Fruit fly (Drosophila melanogaster): ENCODE results near the gene cpo.

Gene cpo

DNA sequence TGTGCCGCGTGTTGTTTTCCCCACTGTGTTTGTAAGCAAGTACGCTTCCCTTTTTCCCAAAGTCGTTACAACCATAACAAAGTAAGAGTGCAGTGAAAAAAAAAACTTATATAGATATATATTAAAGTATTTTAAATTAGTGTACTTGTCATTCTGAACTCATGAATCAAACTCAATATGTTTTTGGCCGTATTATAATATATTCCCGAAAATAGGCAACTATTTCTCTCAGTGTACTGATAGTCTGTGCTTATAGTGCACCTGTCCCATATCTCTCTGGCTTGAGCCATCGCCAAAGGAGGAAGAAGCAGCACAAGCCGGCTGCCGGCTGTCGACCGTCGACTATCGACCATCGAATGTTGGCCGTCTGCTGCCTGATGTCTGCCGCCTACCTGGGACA lies 21.5 kb downstream of the cpo start (continued):
- peak; percentile 70; the same call in 1 of the 2 replicates for TF ChIP-seq Awh (GFP tag; IDR thresholded peaks at IDR 0.05)
- TF ChIP-seq lov (optimal IDR thresholded peaks at IDR 0.05): no peak
- peak; percentile 78; the same call in 2 of the 3 replicates for TF ChIP-seq lov (GFP tag; IDR thresholded peaks at IDR 0.05)
- TF ChIP-seq crp (GFP tag; optimal IDR thresholded peaks at IDR 0.05): peak in 1 of 2 experiments; percentile 13
- 0 out of 2 replicates have a peak, but pooled peaks have one; percentile 37 for TF ChIP-seq Ptx1 (GFP tag; IDR thresholded peaks at IDR 0.05)
- TF ChIP-seq NfI (GFP tag; optimal IDR thresholded peaks at IDR 0.05): no peak
- TF ChIP-seq CG2199 (GFP tag; IDR thresholded peaks at IDR 0.05): peak; percentile 70; the same call in 1 of the 3 replicates
- no peak for TF ChIP-seq NFAT (GFP tag; IDR thresholded peaks at IDR 0.05)
- TF ChIP-seq Tbp (GFP tag; optimal IDR thresholded peaks at IDR 0.05): no peak
- TF ChIP-seq MTF-1 (GFP tag; optimal IDR thresholded peaks at IDR 0.05; ENCODE audit: borderline replicate concordance): peak; percentile 49
- peak; percentile 16 for TF ChIP-seq Jarid2 (GFP tag; optimal IDR thresholded peaks at IDR 0.05)
- TF ChIP-seq CG4617 (GFP tag; optimal IDR thresholded peaks at IDR 0.05; ENCODE audit: borderline replicate concordance): peak; percentile 35
- no peak; the same call in 1 of the 2 replicates for TF ChIP-seq CG3847 (GFP tag; IDR thresholded peaks at IDR 0.05)
- TF ChIP-seq ase (GFP tag; IDR thresholded peaks at IDR 0.05): 0 out of 3 replicates have a peak, but pooled peaks have one; percentile 15
- peak; percentile 66 to 74 for TF ChIP-seq bsh (GFP tag; optimal IDR thresholded peaks at IDR 0.05)
- 0 out of 3 replicates have a peak, but pooled peaks have one; percentile 15 for TF ChIP-seq CG11456 (GFP tag; IDR thresholded peaks at IDR 0.05)
- peak; percentile 56 for TF ChIP-seq CG10366 (GFP tag; IDR thresholded peaks at IDR 0.05)
- no peak for TF ChIP-seq CG6272 (GFP tag; IDR thresholded peaks at IDR 0.05)
- peak; percentile 83 for TF ChIP-seq Elba2 (GFP tag; optimal IDR thresholded peaks at IDR 0.05)
- peak; percentile 94 for TF ChIP-seq sens (GFP tag)
- peak; percentile 44 for TF ChIP-seq CG5180 (GFP tag; optimal IDR thresholded peaks at IDR 0.05)
- TF ChIP-seq twi (tag; optimal IDR thresholded peaks at IDR 0.05): peak; percentile 48
- no peak for TF ChIP-seq ham (GFP tag; IDR thresholded peaks at IDR 0.05)
- peak; percentile 98 for TF ChIP-seq CG15696 (tag; optimal IDR thresholded peaks at IDR 0.05)
- TF ChIP-seq Hey (tag; optimal IDR thresholded peaks at IDR 0.05): no peak
- peak; percentile 52 for TF ChIP-seq CG4360 (GFP tag; IDR thresholded peaks at IDR 0.05)
- TF ChIP-seq CG12744 (GFP tag; optimal IDR thresholded peaks at IDR 0.05): peak; percentile 27
- TF ChIP-seq CG14441 (GFP tag; IDR thresholded peaks at IDR 0.05): 0 out of 2 replicates have a peak, but pooled peaks have one; percentile 33
- peak; percentile 47 for TF ChIP-seq trem (tag; optimal IDR thresholded peaks at IDR 0.05)
- TF ChIP-seq CG42726 (GFP tag; IDR thresholded peaks at IDR 0.05; ENCODE audit: partially characterized antibody): no peak
- peak; percentile 83 for TF ChIP-seq CG12391 (tag; optimal IDR thresholded peaks at IDR 0.05)
- peak; percentile 77 for TF ChIP-seq CG7839 (tag; optimal IDR thresholded peaks at IDR 0.05)
- TF ChIP-seq vnd (GFP tag; IDR thresholded peaks at IDR 0.05; ENCODE audit: partially characterized antibody): no peak
- TF ChIP-seq pfk (GFP tag; optimal IDR thresholded peaks at IDR 0.05): no peak
- peak; percentile 29 for TF ChIP-seq trh (GFP tag; optimal IDR thresholded peaks at IDR 0.05)
- no peak for TF ChIP-seq Mrtf (GFP tag; IDR thresholded peaks at IDR 0.05)
- no peak for TF ChIP-seq CG7928 (GFP tag; optimal IDR thresholded peaks at IDR 0.05)
- TF ChIP-seq tgo (GFP tag; IDR thresholded peaks at IDR 0.05): peak; percentile 55; the same call in 2 of the 3 replicates
- TF ChIP-seq repo (GFP tag; optimal IDR thresholded peaks at IDR 0.05): no peak
- TF ChIP-seq crc (GFP tag; optimal IDR thresholded peaks at IDR 0.05): no peak
- no peak for TF ChIP-seq Deaf1 (tag; optimal IDR thresholded peaks at IDR 0.05)
- peak; percentile 44 for TF ChIP-seq Max (GFP tag; optimal IDR thresholded peaks at IDR 0.05)
- TF ChIP-seq CG12769 (tag; optimal IDR thresholded peaks at IDR 0.05): no peak
- no peak for TF ChIP-seq bowl (GFP tag; IDR thresholded peaks at IDR 0.05)
- TF ChIP-seq CG11696 (GFP tag; IDR thresholded peaks at IDR 0.05): no peak
- TF ChIP-seq exex (tag; optimal IDR thresholded peaks at IDR 0.05): no peak
- TF ChIP-seq unpg (GFP tag; optimal IDR thresholded peaks at IDR 0.05): peak; percentile 78
- TF ChIP-seq CG2678 (tag; optimal IDR thresholded peaks at IDR 0.05): peak; percentile 63
- no peak for TF ChIP-seq MESR4 (GFP tag; optimal IDR thresholded peaks at IDR 0.05)
- no peak for TF ChIP-seq CG6854 (GFP tag; optimal IDR thresholded peaks at IDR 0.05)
- TF ChIP-seq eyg (GFP tag; optimal IDR thresholded peaks at IDR 0.05): no peak

Data from whole organism, embryonic.